Worm (Caenorhabditis elegans) whole organism, L3 larva: Measurements from ENCODE around the gene srx-48.

Source experiments
- R02D3.7 ChIP-seq: fragments of 150-350 bp; optimal IDR thresholded peaks from 2 replicates; lab custom pipeline; 2014; ENCODE audit warnings: missing biosample characterization, missing genetic modification characterization
- ZK546.5 ChIP-seq: sonication (generic microtip); optimal IDR thresholded peaks from 2 replicates; lab custom pipeline; 2017; ENCODE audit warnings: missing biosample characterization, missing genetic modification characterization
- aly-2 ChIP-seq: fragments of 150-350 bp; optimal IDR thresholded peaks from 2 replicates; lab custom pipeline; 2014; ENCODE audit warnings: missing biosample characterization, missing genetic modification characterization
- ama-1 ChIP-seq: fragments of 150-350 bp; optimal IDR thresholded peaks from 2 replicates; lab custom pipeline; 2018
- ceh-16 ChIP-seq: sonication (generic microtip); optimal IDR thresholded peaks from 2 replicates; lab custom pipeline; 2017; ENCODE audit warnings: missing biosample characterization, missing genetic modification characterization
- ceh-28 ChIP-seq: fragments of 150-350 bp; optimal IDR thresholded peaks from 2 replicates; lab custom pipeline; 2014; ENCODE audit warnings: missing biosample characterization, missing genetic modification reagents, missing genetic modification characterization
- ceh-82 ChIP-seq: fragments of 150-350 bp; optimal IDR thresholded peaks from 2 replicates; lab custom pipeline; 2014; ENCODE audit warnings: missing biosample characterization, missing genetic modification characterization
- ceh-9 ChIP-seq: sonication (generic microtip); optimal IDR thresholded peaks from 2 replicates; lab custom pipeline; 2018; ENCODE audit warnings: missing biosample characterization, missing genetic modification characterization
- daf-12 ChIP-seq: fragments of 150-350 bp; optimal IDR thresholded peaks from 2 replicates; lab custom pipeline; 2014; ENCODE audit warnings: missing biosample characterization, missing genetic modification reagents, missing genetic modification characterization
- egl-27 ChIP-seq: sonication (generic microtip); optimal IDR thresholded peaks from 4 replicates; lab custom pipeline; 2017; ENCODE audit warnings: missing biosample characterization, missing genetic modification reagents, missing genetic modification characterization
- egl-5 ChIP-seq: fragments of 150-350 bp; optimal IDR thresholded peaks from 2 replicates; lab custom pipeline; 2017; ENCODE audit warnings: missing biosample characterization, missing genetic modification reagents, missing genetic modification characterization, inconsistent platforms
- elt-2 ChIP-seq: sonication (generic microtip); optimal IDR thresholded peaks from 2 replicates; lab custom pipeline; 2016; ENCODE audit warnings: missing genetic modification reagents, mild to moderate bottlenecking, missing genetic modification characterization, missing compliant biosample characterization
- eor-1 ChIP-seq, 2 experiments: fragments of 150-350 bp; optimal IDR thresholded peaks; 2 replicates each; lab custom pipeline; 2014 to 2018; ENCODE audit warnings: missing biosample characterization in 2 of 2, missing genetic modification characterization in 2 of 2
- fkh-10 ChIP-seq: sonication (generic microtip); optimal IDR thresholded peaks from 2 replicates; lab custom pipeline; 2017; ENCODE audit warnings: missing biosample characterization, missing genetic modification reagents, missing genetic modification characterization
- fkh-2 ChIP-seq: fragments of 150-350 bp; optimal IDR thresholded peaks from 2 replicates; lab custom pipeline; 2014; ENCODE audit warnings: missing biosample characterization, missing genetic modification reagents, missing genetic modification characterization
- fos-1 ChIP-seq: fragments of 150-350 bp; optimal IDR thresholded peaks from 2 replicates; lab custom pipeline; 2014; ENCODE audit warnings: missing biosample characterization, missing genetic modification characterization
- hmg-11 ChIP-seq: sonication (generic microtip); optimal IDR thresholded peaks from 2 replicates; lab custom pipeline; 2016; ENCODE audit warnings: missing genetic modification characterization, missing compliant biosample characterization
- jun-1 ChIP-seq: fragments of 150-350 bp; optimal IDR thresholded peaks from 2 replicates; lab custom pipeline; 2014; ENCODE audit warnings: missing biosample characterization, missing genetic modification reagents, missing genetic modification characterization
- lin-15B ChIP-seq: fragments of 150-350 bp; optimal IDR thresholded peaks from 2 replicates; lab custom pipeline; 2014; ENCODE audit warnings: missing biosample characterization, missing genetic modification characterization
- lin-39 ChIP-seq: fragments of 150-350 bp; optimal IDR thresholded peaks from 2 replicates; lab custom pipeline; 2018; ENCODE audit warnings: missing biosample characterization, missing genetic modification reagents, missing genetic modification characterization
- lsy-12 ChIP-seq: sonication (generic microtip); optimal IDR thresholded peaks from 2 replicates; lab custom pipeline; 2016; ENCODE audit warnings: mild to moderate bottlenecking, missing genetic modification characterization, missing compliant biosample characterization
- mdl-1 ChIP-seq: fragments of 150-350 bp; optimal IDR thresholded peaks from 2 replicates; lab custom pipeline; 2014; ENCODE audit warnings: missing biosample characterization, missing genetic modification characterization
- nfya-1 ChIP-seq: sonication (generic microtip); optimal IDR thresholded peaks from 2 replicates; lab custom pipeline; 2017; ENCODE audit warnings: missing genetic modification characterization, mild to moderate bottlenecking, missing compliant biosample characterization, antibody characterized with exemption, moderate library complexity; ENCODE audit not compliant: insufficient read depth
- nhr-11 ChIP-seq: fragments of 150-350 bp; optimal IDR thresholded peaks from 2 replicates; lab custom pipeline; 2014; ENCODE audit warnings: missing biosample characterization, missing genetic modification characterization
- nhr-237 ChIP-seq: fragments of 150-350 bp; optimal IDR thresholded peaks from 2 replicates; lab custom pipeline; 2014; ENCODE audit warnings: missing biosample characterization, missing genetic modification characterization
- nhr-25 ChIP-seq: sonication (generic microtip); optimal IDR thresholded peaks from 2 replicates; lab custom pipeline; 2017; ENCODE audit warnings: missing biosample characterization, missing genetic modification characterization
- nhr-28 ChIP-seq: fragments of 150-350 bp; optimal IDR thresholded peaks from 2 replicates; lab custom pipeline; 2014; ENCODE audit warnings: missing biosample characterization, missing genetic modification characterization
- nhr-43 ChIP-seq: sonication (generic microtip); optimal IDR thresholded peaks from 2 replicates; lab custom pipeline; 2016; ENCODE audit warnings: mild to moderate bottlenecking, missing genetic modification characterization, missing compliant biosample characterization; ENCODE audit not compliant: poor library complexity, severe bottlenecking
- nhr-77 ChIP-seq: fragments of 150-350 bp; optimal IDR thresholded peaks from 2 replicates; lab custom pipeline; 2014; ENCODE audit warnings: missing biosample characterization, missing genetic modification characterization
- pha-4 ChIP-seq: fragments of 150-350 bp; optimal IDR thresholded peaks from 2 replicates; lab custom pipeline; 2014; ENCODE audit warnings: missing biosample characterization, missing genetic modification reagents, missing genetic modification characterization
- pqm-1 ChIP-seq: fragments of 150-350 bp; optimal IDR thresholded peaks from 2 replicates; lab custom pipeline; 2017; ENCODE audit warnings: missing biosample characterization, missing genetic modification characterization, inconsistent platforms
- skn-1 ChIP-seq: fragments of 150-350 bp; optimal IDR thresholded peaks from 2 replicates; lab custom pipeline; 2014; ENCODE audit warnings: missing biosample characterization, missing genetic modification characterization
- snpc-4 ChIP-seq: fragments of 150-350 bp; optimal IDR thresholded peaks from 2 replicates; lab custom pipeline; 2014; ENCODE audit warnings: missing biosample characterization, missing genetic modification characterization
- unc-39 ChIP-seq: sonication (generic microtip); optimal IDR thresholded peaks from 4 replicates; lab custom pipeline; 2017; ENCODE audit warnings: missing biosample characterization, missing genetic modification characterization
- zag-1 ChIP-seq: fragments of 150-350 bp; optimal IDR thresholded peaks from 2 replicates; lab custom pipeline; 2014; ENCODE audit warnings: missing biosample characterization, missing genetic modification characterization
- ztf-11 ChIP-seq: fragments of 150-350 bp; optimal IDR thresholded peaks from 2 replicates; lab custom pipeline; 2014; ENCODE audit warnings: missing biosample characterization, missing genetic modification characterization
- ztf-4 ChIP-seq: fragments of 150-350 bp; optimal IDR thresholded peaks from 2 replicates; lab custom pipeline; 2014; ENCODE audit warnings: missing biosample characterization, missing genetic modification characterization

srx-48 gene

ce11 chrV:15341404-15341803, 37.9 kb upstream of the srx-48 start, which contains the start of gene clec-229:
TSS of gene clec-229 (minus strand) at chrV:15341504.
- TF ChIP-seq lsy-12, result no peak
- TF ChIP-seq fkh-10 (GFP tag; lab: Kevin White, UChicago), result no peak
- TF ChIP-seq lin-39 (tag; lab: Kevin White, UChicago), result no peak
- TF ChIP-seq elt-2 (tag; lab: Kevin White, UChicago), result no peak
- no peak for TF ChIP-seq jun-1 (tag; lab: Kevin White, UChicago)
- no peak for TF ChIP-seq pha-4 (tag; lab: Kevin White, UChicago)
- TF ChIP-seq lin-15B (tag; lab: Kevin White, UChicago), result no peak
- TF ChIP-seq daf-12, result no peak
- TF ChIP-seq unc-39 (tag; lab: Kevin White, UChicago), result no peak
- no peak for TF ChIP-seq nhr-43 (tag; lab: Kevin White, UChicago)
- no peak for TF ChIP-seq ceh-9 (tag; lab: Kevin White, UChicago)
- TF ChIP-seq ZK546.5 (tag; lab: Kevin White, UChicago), result no peak
- no peak for TF ChIP-seq fkh-2 (tag; lab: Kevin White, UChicago)
- TF ChIP-seq fos-1 (tag; lab: Kevin White, UChicago), result no peak
- TF ChIP-seq, all 47 proteins: peak for 0

- no peak for TF ChIP-seq fkh-10 (GFP tag; lab: Kevin White, UChicago)
- no peak for TF ChIP-seq R02D3.7
- no peak for TF ChIP-seq nhr-43 (tag; lab: Kevin White, UChicago)
- no peak for TF ChIP-seq lin-39 (tag; lab: Kevin White, UChicago)
- no peak for TF ChIP-seq snpc-4
- TF ChIP-seq ceh-16 (tag; lab: Kevin White, UChicago), result no peak
- no peak for TF ChIP-seq nhr-28 (tag; lab: Kevin White, UChicago)
- TF ChIP-seq nhr-237, result no peak
- TF ChIP-seq nhr-11 (tag; lab: Kevin White, UChicago), result no peak
- TF ChIP-seq mdl-1 (tag; lab: Kevin White, UChicago), result no peak
- no peak for TF ChIP-seq zag-1 (tag; lab: Kevin White, UChicago)
- TF ChIP-seq, all 47 proteins: peak for 0
Observed at ce11 chrV:15339363-15339762, 35.8 kb upstream of the srx-48 start, which contains the start of gene clec-228. TSS of gene clec-228 (minus strand) at chrV:15339463.

- TF ChIP-seq ztf-4 (tag; lab: Kevin White, UChicago) (no peak), nfya-1 (no peak), nhr-77 (no peak), pqm-1 (tag; lab: Kevin White, UChicago) (no peak), ceh-82 (tag; lab: Kevin White, UChicago) (no peak), fkh-10 (GFP tag; lab: Kevin White, UChicago) (no peak), nhr-43 (tag; lab: Kevin White, UChicago) (no peak), nhr-237 (no peak), skn-1 (no peak), lin-39 (tag; lab: Kevin White, UChicago) (no peak), egl-27 (tag; lab: Kevin White, UChicago) (no peak), aly-2 (tag; lab: Kevin White, UChicago) (no peak), nhr-25 (tag; lab: Kevin White, UChicago) (no peak), jun-1 (tag; lab: Kevin White, UChicago) (no peak), fos-1 (tag; lab: Kevin White, UChicago) (no peak), hmg-11 (no peak), ceh-16 (tag; lab: Kevin White, UChicago) (no peak)
Observed at ce11 chrV:15337405-15337804, 33.9 kb upstream of the srx-48 start, which contains the start of gene wrt-7. TSS of gene wrt-7 (minus strand) at chrV:15337505.

ce11 chrV:15332851-15333250, 29.3 kb upstream of the srx-48 start, which contains the start of gene srw-113:
TSS of gene srw-113 (plus strand) at chrV:15333151.
- TF ChIP-seq egl-27 (tag; lab: Kevin White, UChicago) (no peak), ceh-82 (tag; lab: Kevin White, UChicago) (no peak), ZK546.5 (tag; lab: Kevin White, UChicago) (no peak), ama-1 (lab: Kevin White, UChicago) (no peak), ztf-11 (tag; lab: Kevin White, UChicago) (no peak), eor-1 (tag; optimal IDR thresholded peaks at IDR 0.05; lab: Kevin White, UChicago) (no peak), nhr-28 (tag; lab: Kevin White, UChicago) (no peak), ceh-28 (tag; lab: Kevin White, UChicago) (no peak), fkh-2 (tag; lab: Kevin White, UChicago) (no peak), egl-5 (tag; lab: Kevin White, UChicago) (no peak)
